Worm (Caenorhabditis elegans): Measurements from ENCODE around the gene T28D6.4.

The T28D6.4 gene

ce11 chrIII:11353499-11353898 lies 6.8 kb upstream of the T28D6.4 start:
- TF ChIP-seq hlh-13 (GFP tag; optimal IDR thresholded peaks at IDR 0.05) (no peak), ceh-31 (tag; optimal IDR thresholded peaks at IDR 0.05) (peak; percentile 49), che-1 (tag; optimal IDR thresholded peaks at IDR 0.05) (no peak), lin-11 (tag; optimal IDR thresholded peaks at IDR 0.05) (no peak), ttx-3 (tag; optimal IDR thresholded peaks at IDR 0.05) (no peak), syd-9 (tag; optimal IDR thresholded peaks at IDR 0.05) (no peak), unc-42 (tag; optimal IDR thresholded peaks at IDR 0.05) (peak; percentile 87), dve-1 (tag; optimal IDR thresholded peaks at IDR 0.05) (peak; percentile 1), ceh-6 (GFP tag; optimal IDR thresholded peaks at IDR 0.05) (peak; percentile 33), tbx-2 (tag; optimal IDR thresholded peaks at IDR 0.05) (no peak), fkh-10 (GFP tag; optimal IDR thresholded peaks at IDR 0.05) (no peak), elt-2 (tag; optimal IDR thresholded peaks at IDR 0.05) (peak; percentile 1)

ce11 chrIII:11355758-11356323 lies 4.4 kb upstream of the T28D6.4 start:
- TF ChIP-seq sox-4 (tag; optimal IDR thresholded peaks at IDR 0.05), result peak; percentile 36
- peak; percentile 8 for TF ChIP-seq unc-55 (GFP tag; optimal IDR thresholded peaks at IDR 0.05)
- no peak for TF ChIP-seq C08G9.2 (tag; optimal IDR thresholded peaks at IDR 0.05)
- no peak for TF ChIP-seq hlh-8 (tag; optimal IDR thresholded peaks at IDR 0.05)

- TF ChIP-seq hlh-30 (tag; optimal IDR thresholded peaks at IDR 0.05; ENCODE audit: insufficient read depth) (no peak), lim-6 (tag; optimal IDR thresholded peaks at IDR 0.05) (no peak), sdc-2 (tag; optimal IDR thresholded peaks at IDR 0.05) (no peak), hlh-8 (tag; optimal IDR thresholded peaks at IDR 0.05) (no peak), unc-86 (tag; optimal IDR thresholded peaks at IDR 0.05) (no peak), elt-2 (tag; optimal IDR thresholded peaks at IDR 0.05) (peak; percentile 71), che-1 (tag; optimal IDR thresholded peaks at IDR 0.05) (no peak)
These were observed 2.8 kb upstream of the T28D6.4 start for ce11 chrIII:11357418-11357817.

- TF ChIP-seq fax-1 (tag; optimal IDR thresholded peaks at IDR 0.05) (no peak), Y22D7AL.16 (tag; optimal IDR thresholded peaks at IDR 0.05) (no peak), unc-42 (tag; optimal IDR thresholded peaks at IDR 0.05) (peak; percentile 92), sox-2 (GFP tag; IDR thresholded peaks at IDR 0.05) (no peak), lim-6 (tag; optimal IDR thresholded peaks at IDR 0.05) (no peak), ceh-9 (tag; optimal IDR thresholded peaks at IDR 0.05) (no peak), hlh-6 (tag; optimal IDR thresholded peaks at IDR 0.05) (no peak)
These were observed 2.0 kb upstream of the T28D6.4 start for ce11 chrIII:11358273-11358672.

ce11 chrIII:11359422-11359821 lies 834 bp upstream of the T28D6.4 start:
- TF ChIP-seq ceh-14 (tag; optimal IDR thresholded peaks at IDR 0.05), result peak; percentile 52
- TF ChIP-seq hlh-13 (GFP tag; optimal IDR thresholded peaks at IDR 0.05), result no peak
- TF ChIP-seq unc-42 (tag; optimal IDR thresholded peaks at IDR 0.05), result peak; percentile 34

- no peak for TF ChIP-seq pag-3 (tag; optimal IDR thresholded peaks at IDR 0.05; ENCODE audit: borderline replicate concordance)
- TF ChIP-seq ceh-31 (tag; optimal IDR thresholded peaks at IDR 0.05), result no peak
- no peak for TF ChIP-seq dmd-4 (tag; optimal IDR thresholded peaks at IDR 0.05; ENCODE audit: borderline replicate concordance)
- TF ChIP-seq syd-9 (tag; optimal IDR thresholded peaks at IDR 0.05), result no peak
- TF ChIP-seq K09A11.1 (tag; optimal IDR thresholded peaks at IDR 0.05; ENCODE audit: insufficient read depth), result no peak
- no peak for TF ChIP-seq ceh-34 (tag; optimal IDR thresholded peaks at IDR 0.05)
- no peak for TF ChIP-seq ceh-45 (GFP tag; IDR thresholded peaks at IDR 0.05)
- TF ChIP-seq unc-86 (tag; optimal IDR thresholded peaks at IDR 0.05), result no peak
- no peak for TF ChIP-seq C08G9.2 (tag; optimal IDR thresholded peaks at IDR 0.05)
- no peak for TF ChIP-seq ceh-9 (tag; optimal IDR thresholded peaks at IDR 0.05)
- no peak for TF ChIP-seq fkh-6 (tag; optimal IDR thresholded peaks at IDR 0.05)
- no peak for TF ChIP-seq hlh-13 (GFP tag; optimal IDR thresholded peaks at IDR 0.05)
These were observed 1.1 kb downstream of the T28D6.4 start for ce11 chrIII:11361394-11361793.
